Fruit fly (Drosophila melanogaster): ENCODE data around the gene ham.

ham gene

DNA sequence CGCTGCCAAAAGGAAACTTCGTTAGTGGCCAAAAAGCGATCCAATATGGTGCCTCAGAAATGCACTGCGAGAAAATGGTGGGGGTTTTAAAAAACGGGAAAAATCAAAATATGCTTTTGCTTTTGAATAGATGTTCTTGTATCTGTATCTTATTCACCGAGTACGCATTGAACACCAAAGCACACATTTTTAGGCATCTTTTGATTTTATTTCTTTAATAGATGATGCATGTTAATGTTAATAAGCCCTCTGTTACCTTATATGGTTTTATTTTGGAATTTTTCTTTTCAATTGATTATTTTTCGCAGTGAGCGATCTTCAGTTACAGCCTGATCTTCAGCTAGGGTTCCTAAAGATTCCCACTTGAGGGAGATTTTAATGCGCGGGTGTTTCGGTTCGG is 48.8 kb downstream of the ham start (continued):
- no peak for TF ChIP-seq Smox (GFP tag; optimal IDR thresholded peaks at IDR 0.05)
- peak; percentile 56; the same call in 1 of the 3 replicates for TF ChIP-seq eg (GFP tag; IDR thresholded peaks at IDR 0.05)
- no peak for TF ChIP-seq CG7368 (GFP tag; optimal IDR thresholded peaks at IDR 0.05)
- peak; percentile 45 for TF ChIP-seq achi (GFP tag; optimal IDR thresholded peaks at IDR 0.05)
- no peak for TF ChIP-seq ss (GFP tag; optimal IDR thresholded peaks at IDR 0.05)
- TF ChIP-seq Sox14 (GFP tag; optimal IDR thresholded peaks at IDR 0.05) = peak; percentile 3
- TF ChIP-seq Hr39 (GFP tag; optimal IDR thresholded peaks at IDR 0.05) = no peak

DNA sequence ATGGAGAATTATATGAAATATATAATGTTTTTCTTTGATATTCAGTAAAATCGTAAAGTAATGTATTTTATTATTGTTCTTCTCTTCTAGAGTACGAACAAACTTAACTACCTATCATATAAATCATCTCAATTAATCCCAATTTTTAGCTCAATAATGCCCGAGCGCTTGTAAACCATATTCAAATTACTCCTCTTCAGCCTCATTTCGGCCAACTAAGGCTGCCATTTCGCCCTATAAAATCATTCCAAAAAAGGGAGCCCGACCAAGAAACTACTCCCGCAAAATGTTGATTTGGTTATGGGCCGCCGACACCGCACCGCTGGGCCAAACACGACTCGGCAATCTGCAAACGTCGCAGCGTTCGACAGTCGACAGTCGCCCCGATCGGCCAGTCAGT is 50.0 kb downstream of the ham start:
- TF ChIP-seq CG3919 (GFP tag; optimal IDR thresholded peaks at IDR 0.05) (no peak), Gug (GFP tag; IDR thresholded peaks at IDR 0.05) (no peak), Eip93F (GFP tag; optimal IDR thresholded peaks at IDR 0.05) (no peak), Hr4 (GFP tag; optimal IDR thresholded peaks at IDR 0.05) (peak; percentile 13), CG6163 (GFP tag; IDR thresholded peaks at IDR 0.05) (no peak), eg (GFP tag; IDR thresholded peaks at IDR 0.05) (no peak), vri (GFP tag; optimal IDR thresholded peaks at IDR 0.05) (no peak), CG1621 (tag; optimal IDR thresholded peaks at IDR 0.05) (no peak), acj6 (GFP tag; optimal IDR thresholded peaks at IDR 0.05) (no peak), Hr39 (GFP tag; optimal IDR thresholded peaks at IDR 0.05) (no peak), CG16779 (tag; optimal IDR thresholded peaks at IDR 0.05) (no peak), CG8319 (GFP tag; optimal IDR thresholded peaks at IDR 0.05) (no peak), Ets96B (tag; optimal IDR thresholded peaks at IDR 0.05) (no peak), Sox15 (GFP tag; optimal IDR thresholded peaks at IDR 0.05) (no peak), Sox14 (GFP tag; optimal IDR thresholded peaks at IDR 0.05) (no peak), esn (GFP tag; optimal IDR thresholded peaks at IDR 0.05) (no peak), net (GFP tag; optimal IDR thresholded peaks at IDR 0.05) (no peak), CG7368 (GFP tag; optimal IDR thresholded peaks at IDR 0.05) (no peak), CG31627 (GFP tag; optimal IDR thresholded peaks at IDR 0.05) (no peak), CG6792 (GFP tag; optimal IDR thresholded peaks at IDR 0.05) (no peak), ss (GFP tag; optimal IDR thresholded peaks at IDR 0.05) (no peak), fkh (GFP tag; optimal IDR thresholded peaks at IDR 0.05) (no peak), dsx (GFP tag; optimal IDR thresholded peaks at IDR 0.05; ENCODE audit: poor library complexity, severe bottlenecking) (no peak), OdsH (GFP tag; optimal IDR thresholded peaks at IDR 0.05) (no peak), CG11762 (GFP tag; optimal IDR thresholded peaks at IDR 0.05; ENCODE audit: insufficient read depth) (no peak), dac (GFP tag; optimal IDR thresholded peaks at IDR 0.05) (no peak), svp (GFP tag) (peak; percentile 4), topi (GFP tag; optimal IDR thresholded peaks at IDR 0.05) (no peak), Met (GFP tag; optimal IDR thresholded peaks at IDR 0.05) (no peak), CG10669 (GFP tag; optimal IDR thresholded peaks at IDR 0.05) (no peak), lz (GFP tag; optimal IDR thresholded peaks at IDR 0.05) (no peak), CG15336 (GFP tag; IDR thresholded peaks at IDR 0.05) (peak; percentile 20; the same call in 1 of the 2 replicates), CG34406 (GFP tag; optimal IDR thresholded peaks at IDR 0.05) (no peak), achi (GFP tag; optimal IDR thresholded peaks at IDR 0.05) (no peak), CG8632 (GFP tag; optimal IDR thresholded peaks at IDR 0.05) (peak; percentile 0), Eip75B (GFP tag; optimal IDR thresholded peaks at IDR 0.05) (no peak), CG6276 (GFP tag; optimal IDR thresholded peaks at IDR 0.05) (peak; percentile 26), fd85E (GFP tag; optimal IDR thresholded peaks at IDR 0.05) (no peak), CG10631 (GFP tag; optimal IDR thresholded peaks at IDR 0.05) (no peak), Eip78C (GFP tag) (peak; percentile 77), Lpt (GFP tag; optimal IDR thresholded peaks at IDR 0.05) (no peak), Ets21C (GFP tag; optimal IDR thresholded peaks at IDR 0.05) (no peak), CG11294 (GFP tag; IDR thresholded peaks at IDR 0.05) (no peak), fd59A (GFP tag; optimal IDR thresholded peaks at IDR 0.05) (no peak), CG32006 (GFP tag; optimal IDR thresholded peaks at IDR 0.05) (peak; percentile 45), CG6808 (GFP tag; optimal IDR thresholded peaks at IDR 0.05) (no peak), cyc (GFP tag; optimal IDR thresholded peaks at IDR 0.05) (no peak), Smox (GFP tag; optimal IDR thresholded peaks at IDR 0.05) (no peak), pdm3 (GFP tag; optimal IDR thresholded peaks at IDR 0.05) (no peak), salr (GFP tag; optimal IDR thresholded peaks at IDR 0.05) (peak in 1 of 2 experiments; percentile 6)

Data from whole organism, prepupa.